Worm (Caenorhabditis elegans) whole organism, early embryonic: ENCODE results near the gene rsks-1.

Source experiments
- B0310.2 ChIP-seq: sonication (generic microtip); optimal IDR thresholded peaks from 2 replicates; lab custom pipeline; 2016; ENCODE audit warnings: mild to moderate bottlenecking, missing genetic modification characterization, missing compliant biosample characterization
- F13C5.2 ChIP-seq: sonication (generic microtip); optimal IDR thresholded peaks from 2 replicates; lab custom pipeline; 2017; ENCODE audit warnings: mild to moderate bottlenecking, missing genetic modification characterization, inconsistent platforms, missing compliant biosample characterization
- aly-1 ChIP-seq: sonication (generic microtip); optimal IDR thresholded peaks from 2 replicates; lab custom pipeline; 2016; ENCODE audit warnings: missing genetic modification characterization, missing compliant biosample characterization
- ama-1 ChIP-seq: fragments of 150-350 bp; optimal IDR thresholded peaks from 2 replicates; lab custom pipeline; 2014
- ceh-13 ChIP-seq: fragments of 200-800 bp; sonication (Bioruptor generic); optimal IDR thresholded peaks from 2 replicates; lab custom pipeline; 2018; ENCODE audit warnings: mild to moderate bottlenecking, missing genetic modification characterization, missing compliant biosample characterization
- ceh-36 ChIP-seq: sonication (generic microtip); optimal IDR thresholded peaks from 2 replicates; lab custom pipeline; 2016; ENCODE audit warnings: missing genetic modification characterization, inconsistent platforms, missing compliant biosample characterization
- ets-7 ChIP-seq: sonication (generic microtip); optimal IDR thresholded peaks from 2 replicates; lab custom pipeline; 2016; ENCODE audit warnings: missing genotype, missing genetic modification characterization, missing compliant biosample characterization
- flt-1 ChIP-seq: fragments of 200-800 bp; sonication (Bioruptor generic); IDR thresholded peaks from 2 replicates; pipeline ENCODE4 v1.3.6; 2022; ENCODE audit warnings: missing genetic modification characterization, missing compliant biosample characterization
- hmbx-1 ChIP-seq: sonication (generic microtip); optimal IDR thresholded peaks from 2 replicates; lab custom pipeline; 2016; ENCODE audit warnings: mild to moderate bottlenecking, missing genetic modification characterization, missing compliant biosample characterization
- hmg-4 ChIP-seq: fragments of 200-800 bp; sonication (Bioruptor generic); optimal IDR thresholded peaks from 2 replicates; lab custom pipeline; 2018; ENCODE audit warnings: mild to moderate bottlenecking, missing genetic modification characterization, missing compliant biosample characterization
- hnd-1 ChIP-seq: sonication (generic microtip); optimal IDR thresholded peaks from 2 replicates; lab custom pipeline; 2016; ENCODE audit warnings: missing genetic modification characterization, missing compliant biosample characterization
- pes-1 ChIP-seq: fragments of 200-800 bp; sonication (Bioruptor generic); IDR thresholded peaks from 2 replicates; pipeline ENCODE4 v1.3.6; 2022; ENCODE audit warnings: missing genetic modification reagents, missing genetic modification characterization, missing compliant biosample characterization
- scrt-1 ChIP-seq: fragments of 200-800 bp; sonication (Bioruptor generic); IDR thresholded peaks from 2 replicates; pipeline ENCODE4 v1.3.6; 2022; ENCODE audit warnings: missing genetic modification characterization, missing compliant biosample characterization
- sea-1 ChIP-seq: fragments of 200-800 bp; sonication (Bioruptor generic); conservative IDR thresholded peaks from 2 replicates; pipeline ENCODE4 v1.3.6; 2022; ENCODE audit warnings: missing genetic modification characterization, missing compliant biosample characterization
- tbx-11 ChIP-seq: fragments of 200-800 bp; sonication (Bioruptor generic); IDR thresholded peaks from 2 replicates; pipeline ENCODE4 v1.3.6; 2022; ENCODE audit warnings: missing genetic modification characterization, missing compliant biosample characterization
- tbx-37 ChIP-seq: fragments of 200-800 bp; sonication (Bioruptor generic); conservative IDR thresholded peaks from 2 replicates; pipeline ENCODE4 v1.3.6; 2022; ENCODE audit warnings: missing genetic modification reagents, missing genetic modification characterization, missing compliant biosample characterization
- tra-4 ChIP-seq: sonication (generic microtip); optimal IDR thresholded peaks from 2 replicates; lab custom pipeline; 2017; ENCODE audit warnings: missing genetic modification characterization, missing compliant biosample characterization

rsks-1 gene

ce11 chrIII:11268532-11268931, 23.6 kb downstream of the rsks-1 start:
- TF ChIP-seq ceh-13 (GFP tag; lab: Kevin White, UChicago) (no peak), ceh-36 (no peak), hmg-4 (GFP tag; lab: Kevin White, UChicago) (no peak), flt-1 (GFP tag; lab: Robert Waterston, UW) (no peak), ets-7 (tag; lab: Kevin White, UChicago) (no peak), hmbx-1 (tag; lab: Kevin White, UChicago) (no peak), B0310.2 (no peak), tbx-37 (GFP tag; lab: Robert Waterston, UW) (no peak), hnd-1 (no peak), tbx-11 (no peak)

DNA sequence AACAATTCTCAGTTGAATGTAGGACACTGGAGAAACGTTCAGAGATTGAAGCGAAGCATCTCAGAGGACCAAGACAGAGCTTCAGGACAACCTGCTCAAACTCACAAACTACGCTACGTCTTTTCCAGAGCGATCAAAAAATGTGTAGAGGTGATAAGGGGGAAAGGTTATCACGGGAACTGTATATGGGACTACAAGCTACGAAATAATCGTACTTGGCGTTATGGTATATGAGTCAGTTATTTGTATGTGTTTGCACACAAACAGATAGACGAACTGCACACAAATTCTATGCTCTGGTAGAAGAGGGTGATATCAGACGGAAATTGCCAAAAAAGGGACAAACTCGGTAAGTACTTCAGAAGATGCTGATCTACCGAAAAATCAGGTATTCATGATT, 24.3 kb downstream of the rsks-1 start:
- TF ChIP-seq ceh-36 (no peak), hnd-1 (no peak), ceh-13 (GFP tag; lab: Kevin White, UChicago) (no peak), tbx-37 (GFP tag; lab: Robert Waterston, UW) (no peak), ama-1 (lab: Kevin White, UChicago) (no peak), tbx-11 (no peak), sea-1 (no peak), flt-1 (GFP tag; lab: Robert Waterston, UW) (no peak), F13C5.2 (tag; lab: Kevin White, UChicago) (no peak), aly-1 (tag; lab: Kevin White, UChicago) (no peak)

DNA sequence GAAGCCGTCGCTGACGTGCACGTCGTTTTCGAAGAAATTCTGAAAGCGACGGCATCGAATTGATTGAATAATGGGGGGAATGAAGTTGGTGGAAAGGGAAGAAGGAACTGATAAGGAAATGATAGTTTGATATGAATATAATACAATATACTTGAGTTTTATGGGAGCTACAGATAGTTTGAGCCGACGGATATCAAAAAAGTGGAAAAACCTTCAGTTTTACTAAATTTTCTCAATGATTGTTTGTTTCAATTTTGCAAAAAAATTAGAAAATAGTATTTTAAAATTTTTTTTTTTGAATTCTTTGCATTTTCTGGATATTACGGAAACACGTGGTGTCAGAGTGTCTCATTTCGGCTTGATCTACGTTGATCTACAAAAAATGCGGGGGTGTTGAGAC, 25.9 kb downstream of the rsks-1 start, which contains the start of gene obr-1:
obr-1 (minus strand) TSS at position 101 of the 400 bp plus-strand sequence.
- TF ChIP-seq tra-4 (no peak), tbx-11 (no peak), pes-1 (GFP tag; lab: Robert Waterston, UW) (no peak), aly-1 (tag; lab: Kevin White, UChicago) (no peak), ceh-13 (GFP tag; lab: Kevin White, UChicago) (no peak), tbx-37 (GFP tag; lab: Robert Waterston, UW) (no peak), B0310.2 (no peak), hmg-4 (GFP tag; lab: Kevin White, UChicago) (no peak), sea-1 (no peak), hnd-1 (no peak), ama-1 (lab: Kevin White, UChicago) (no peak), hmbx-1 (tag; lab: Kevin White, UChicago) (no peak), ets-7 (tag; lab: Kevin White, UChicago) (no peak), scrt-1 (no peak), ceh-36 (no peak), F13C5.2 (tag; lab: Kevin White, UChicago) (no peak), flt-1 (GFP tag; lab: Robert Waterston, UW) (no peak)

- TF ChIP-seq scrt-1 = no peak
- TF ChIP-seq B0310.2 = no peak
- no peak for TF ChIP-seq sea-1
- TF ChIP-seq flt-1 (GFP tag; lab: Robert Waterston, UW) = no peak
- no peak for TF ChIP-seq pes-1 (GFP tag; lab: Robert Waterston, UW)
- no peak for TF ChIP-seq hmg-4 (GFP tag; lab: Kevin White, UChicago)
- no peak for TF ChIP-seq tbx-37 (GFP tag; lab: Robert Waterston, UW)
- TF ChIP-seq hnd-1 = no peak
- TF ChIP-seq hmbx-1 (tag; lab: Kevin White, UChicago) = no peak
- no peak for TF ChIP-seq tbx-11
- no peak for TF ChIP-seq ceh-13 (GFP tag; lab: Kevin White, UChicago)
- TF ChIP-seq tra-4 = no peak
- no peak for TF ChIP-seq aly-1 (tag; lab: Kevin White, UChicago)
- TF ChIP-seq F13C5.2 (tag; lab: Kevin White, UChicago) = no peak
- TF ChIP-seq ama-1 (lab: Kevin White, UChicago) = no peak
- no peak for TF ChIP-seq ceh-36
- TF ChIP-seq ets-7 (tag; lab: Kevin White, UChicago) = no peak
These were observed 29.7 kb downstream of the rsks-1 start, which contains the start of gene Y47D3A.20 for ce11 chrIII:11274590-11275116. Gene Y47D3A.20, plus strand, starts transcription at chrIII:11275066.

DNA sequence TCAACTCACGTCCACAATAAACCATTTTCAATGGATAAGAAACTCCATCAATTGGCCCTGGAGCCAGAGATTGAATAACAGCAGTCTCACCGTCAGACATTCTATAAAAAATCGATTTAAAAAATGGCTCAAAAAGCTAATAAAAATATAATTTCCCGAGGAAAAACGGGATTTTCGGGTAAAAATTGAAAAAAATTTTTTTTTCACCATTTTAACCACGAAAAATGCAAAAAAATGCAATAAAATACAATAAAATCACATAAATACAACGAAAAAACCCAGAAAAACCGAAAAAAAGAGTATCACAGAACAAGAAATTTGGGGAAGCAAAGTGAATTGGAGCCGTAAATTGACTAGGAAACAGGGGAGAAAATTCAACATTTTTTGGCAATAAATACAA, 33.9 kb downstream of the rsks-1 start, which contains the start of gene Y47D3A.21:
Y47D3A.21 (minus strand) TSS at position 101 of the 400 bp plus-strand sequence.
- TF ChIP-seq scrt-1 = no peak
- TF ChIP-seq ets-7 (tag; lab: Kevin White, UChicago) = no peak
- TF ChIP-seq flt-1 (GFP tag; lab: Robert Waterston, UW) = no peak
- no peak for TF ChIP-seq hnd-1
- TF ChIP-seq ama-1 (lab: Kevin White, UChicago) = no peak

DNA sequence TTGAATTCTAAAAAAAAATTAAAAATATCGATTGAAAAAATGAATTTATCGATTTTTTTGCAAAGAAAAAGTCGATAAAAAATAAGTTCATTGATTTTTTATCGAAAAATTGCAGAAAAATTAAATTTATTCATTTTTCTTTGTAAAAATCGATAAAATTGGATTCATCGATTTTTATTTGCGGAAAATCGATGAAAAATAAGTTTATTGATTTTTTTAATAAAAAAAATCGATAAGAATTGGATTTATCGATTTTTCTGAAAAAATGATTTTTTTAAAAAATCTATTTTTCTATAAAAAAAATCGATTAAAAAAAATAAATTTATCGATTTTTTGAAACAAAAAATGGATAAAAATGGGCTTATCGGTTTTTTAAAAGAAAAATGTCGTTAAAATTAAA, 35.0 kb downstream of the rsks-1 start:
- TF ChIP-seq hmg-4 (GFP tag; lab: Kevin White, UChicago) (no peak), pes-1 (GFP tag; lab: Robert Waterston, UW) (no peak), ets-7 (tag; lab: Kevin White, UChicago) (no peak), tbx-37 (GFP tag; lab: Robert Waterston, UW) (no peak), hmbx-1 (tag; lab: Kevin White, UChicago) (no peak), ceh-13 (GFP tag; lab: Kevin White, UChicago) (no peak), hnd-1 (no peak), tbx-11 (no peak), aly-1 (tag; lab: Kevin White, UChicago) (no peak), ama-1 (lab: Kevin White, UChicago) (no peak), scrt-1 (no peak), F13C5.2 (tag; lab: Kevin White, UChicago) (no peak), tra-4 (no peak), flt-1 (GFP tag; lab: Robert Waterston, UW) (no peak), B0310.2 (no peak)

- TF ChIP-seq F13C5.2 (tag; lab: Kevin White, UChicago) (no peak), tra-4 (no peak), aly-1 (tag; lab: Kevin White, UChicago) (no peak), ama-1 (lab: Kevin White, UChicago) (no peak), hmg-4 (GFP tag; lab: Kevin White, UChicago) (no peak), sea-1 (no peak), B0310.2 (no peak), scrt-1 (no peak), tbx-11 (no peak), hmbx-1 (tag; lab: Kevin White, UChicago) (no peak), flt-1 (GFP tag; lab: Robert Waterston, UW) (no peak), hnd-1 (no peak), ets-7 (tag; lab: Kevin White, UChicago) (no peak), tbx-37 (GFP tag; lab: Robert Waterston, UW) (no peak), ceh-36 (no peak), pes-1 (GFP tag; lab: Robert Waterston, UW) (no peak), ceh-13 (GFP tag; lab: Kevin White, UChicago) (no peak)
These were observed 38.7 kb downstream of the rsks-1 start for ce11 chrIII:11283648-11284047.
